Fruit fly (Drosophila melanogaster): ENCODE results near the gene Dtd.

Gene Dtd

DNA sequence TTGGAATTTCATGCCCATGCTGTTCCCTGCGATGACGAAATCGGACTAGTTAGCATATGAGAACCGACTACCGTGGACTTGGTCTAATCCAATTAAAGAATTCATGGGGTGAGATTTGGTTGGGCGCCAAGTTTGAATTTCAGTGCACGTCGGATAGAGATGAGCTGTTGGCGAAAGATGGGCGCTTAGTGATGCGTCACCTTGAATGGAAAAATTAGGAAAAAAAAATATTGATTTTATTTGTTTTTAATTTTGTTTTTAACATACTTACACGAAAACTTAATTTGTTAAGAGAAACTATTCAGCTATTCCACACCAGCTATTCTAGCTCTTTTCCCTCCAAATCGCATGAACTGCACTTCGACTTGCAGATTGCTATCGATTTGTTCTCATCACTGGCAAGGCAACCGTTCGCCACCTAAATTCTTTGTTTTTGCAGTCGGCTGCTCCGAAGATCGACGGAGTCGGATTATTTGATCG is 8.2 kb upstream of the Dtd start, which contains the start of the genes ninaG and Sptz (continued):
- TF ChIP-seq CG16779 (GFP tag; IDR thresholded peaks at IDR 0.05), result peak; percentile 70
- peak; percentile 80 for TF ChIP-seq Asciz (GFP tag; optimal IDR thresholded peaks at IDR 0.05)
- TF ChIP-seq ewg (GFP tag; optimal IDR thresholded peaks at IDR 0.05), result peak; percentile 87
- TF ChIP-seq salm (tag; optimal IDR thresholded peaks at IDR 0.05), result peak; percentile 62
- peak; percentile 91 for TF ChIP-seq CG17186 (GFP tag; optimal IDR thresholded peaks at IDR 0.05)
- TF ChIP-seq CG11560 (tag; IDR thresholded peaks at IDR 0.05), result peak; percentile 87
- TF ChIP-seq Hey (tag; optimal IDR thresholded peaks at IDR 0.05), result peak; percentile 80
- no peak for TF ChIP-seq tap (tag; optimal IDR thresholded peaks at IDR 0.05)
- peak; percentile 89 for TF ChIP-seq wor (GFP tag; IDR thresholded peaks at IDR 0.05)
- TF ChIP-seq CG6272 (GFP tag; IDR thresholded peaks at IDR 0.05), result peak; percentile 97
- no peak for TF ChIP-seq scrt (GFP tag; optimal IDR thresholded peaks at IDR 0.05)
- TF ChIP-seq Antp (GFP tag; optimal IDR thresholded peaks at IDR 0.05), result peak; percentile 95
- peak; percentile 86 for TF ChIP-seq fd3F (GFP tag; optimal IDR thresholded peaks at IDR 0.05)
- TF ChIP-seq CG16813 (GFP tag; IDR thresholded peaks at IDR 0.05; ENCODE audit: partially characterized antibody), result peak; percentile 55; the same call in 2 of the 3 replicates
- peak; percentile 95 for TF ChIP-seq CG10654 (GFP tag; optimal IDR thresholded peaks at IDR 0.05)
- TF ChIP-seq chn (GFP tag; optimal IDR thresholded peaks at IDR 0.05), result peak; percentile 97
- TF ChIP-seq CG9797 (GFP tag; optimal IDR thresholded peaks at IDR 0.05), result peak; percentile 65
- TF ChIP-seq gsb-n (tag; optimal IDR thresholded peaks at IDR 0.05), result no peak
- peak; percentile 71 for TF ChIP-seq CG7987 (GFP tag; optimal IDR thresholded peaks at IDR 0.05)
- TF ChIP-seq YL-1 (GFP tag; optimal IDR thresholded peaks at IDR 0.05), result peak; percentile 66
- peak; percentile 92 for TF ChIP-seq Hmr (GFP tag; optimal IDR thresholded peaks at IDR 0.05)
- peak; percentile 71 for TF ChIP-seq dati (GFP tag; IDR thresholded peaks at IDR 0.05)
- peak; percentile 74 for TF ChIP-seq luna (GFP tag; optimal IDR thresholded peaks at IDR 0.05)
- peak; percentile 78; the same call in 1 of the 2 replicates for TF ChIP-seq aop (GFP tag; IDR thresholded peaks at IDR 0.05)
- TF ChIP-seq CG11695 (GFP tag; IDR thresholded peaks at IDR 0.05), result peak; percentile 90
- peak; percentile 75 for TF ChIP-seq CG30020 (tag; optimal IDR thresholded peaks at IDR 0.05)
- peak; percentile 39 for TF ChIP-seq gfzf (GFP tag; optimal IDR thresholded peaks at IDR 0.05)
- peak; percentile 94 for TF ChIP-seq Ssrp (tag; optimal IDR thresholded peaks at IDR 0.05)
- TF ChIP-seq unpg (GFP tag; optimal IDR thresholded peaks at IDR 0.05), result peak; percentile 93
- no peak for TF ChIP-seq zf30C (GFP tag; optimal IDR thresholded peaks at IDR 0.05)
- peak; percentile 77 for TF ChIP-seq CrebB (tag; optimal IDR thresholded peaks at IDR 0.05)
- TF ChIP-seq CG4730 (GFP tag; IDR thresholded peaks at IDR 0.05), result peak; percentile 95
- TF ChIP-seq Meics (GFP tag; optimal IDR thresholded peaks at IDR 0.05), result peak; percentile 87
- no peak for TF ChIP-seq PHDP (tag; optimal IDR thresholded peaks at IDR 0.05)
- TF ChIP-seq CG11085 (GFP tag; IDR thresholded peaks at IDR 0.05), result peak; percentile 94
- TF ChIP-seq sima (GFP tag; optimal IDR thresholded peaks at IDR 0.05), result peak; percentile 79
- TF ChIP-seq CG6654 (GFP tag; optimal IDR thresholded peaks at IDR 0.05), result peak; percentile 75
- peak; percentile 90 for TF ChIP-seq CG18619 (GFP tag; optimal IDR thresholded peaks at IDR 0.05)
- peak; percentile 83 for TF ChIP-seq CG17802 (tag; optimal IDR thresholded peaks at IDR 0.05)
- peak; percentile 99 for TF ChIP-seq Sry-β (GFP tag; optimal IDR thresholded peaks at IDR 0.05)
- peak; percentile 95 for TF ChIP-seq CG9609 (GFP tag; optimal IDR thresholded peaks at IDR 0.05)
- peak; percentile 93 for TF ChIP-seq CG14710 (tag; optimal IDR thresholded peaks at IDR 0.05)
- TF ChIP-seq ash1 (GFP tag; optimal IDR thresholded peaks at IDR 0.05), result no peak
- TF ChIP-seq Doc3 (GFP tag; IDR thresholded peaks at IDR 0.05; ENCODE audit: partially characterized antibody), result no peak
- no peak for TF ChIP-seq CG6683 (GFP tag; optimal IDR thresholded peaks at IDR 0.05)
- TF ChIP-seq Doc2 (GFP tag; IDR thresholded peaks at IDR 0.05), result peak; percentile 84
- TF ChIP-seq schlank (tag; optimal IDR thresholded peaks at IDR 0.05), result peak; percentile 73
- TF ChIP-seq CG12659 (GFP tag; optimal IDR thresholded peaks at IDR 0.05), result peak; percentile 92
- peak; percentile 65 for TF ChIP-seq Nf-YB (GFP tag; optimal IDR thresholded peaks at IDR 0.05)
- TF ChIP-seq Six4 (GFP tag; optimal IDR thresholded peaks at IDR 0.05), result peak; percentile 91

Data from whole organism, embryonic.